Worm (Caenorhabditis elegans) whole organism, L2 larva: ENCODE results near the gene cyp-33D1.

Experiments used
- C34F6.9 ChIP-seq: fragments of 150-350 bp; optimal IDR thresholded peaks from 2 replicates; lab custom pipeline; 2014; ENCODE audit warnings: missing biosample characterization, missing genetic modification characterization
- F13H6.1 ChIP-seq: sonication (generic microtip); optimal IDR thresholded peaks from 2 replicates; lab custom pipeline; 2016; ENCODE audit warnings: missing genetic modification characterization, missing compliant biosample characterization
- R02D3.7 ChIP-seq: fragments of 150-350 bp; optimal IDR thresholded peaks from 2 replicates; lab custom pipeline; 2014; ENCODE audit warnings: missing biosample characterization, missing genetic modification characterization
- Y55F3AM.14 ChIP-seq: fragments of 200-800 bp; sonication (Bioruptor generic); optimal IDR thresholded peaks from 2 replicates; lab custom pipeline; 2018; ENCODE audit warnings: mild to moderate bottlenecking, missing genetic modification characterization, missing compliant biosample characterization
- aly-2 ChIP-seq: fragments of 150-350 bp; optimal IDR thresholded peaks from 2 replicates; lab custom pipeline; 2014; ENCODE audit warnings: missing biosample characterization, missing genetic modification characterization
- ama-1 ChIP-seq: fragments of 150-350 bp; optimal IDR thresholded peaks from 2 replicates; lab custom pipeline; 2018; ENCODE audit warnings: inconsistent platforms
- blmp-1 ChIP-seq: sonication (generic microtip); optimal IDR thresholded peaks from 2 replicates; lab custom pipeline; 2017; ENCODE audit warnings: missing genetic modification characterization, mild to moderate bottlenecking, missing compliant biosample characterization, antibody characterized with exemption, moderate library complexity; ENCODE audit not compliant: insufficient read depth
- ceh-82 ChIP-seq: fragments of 150-350 bp; optimal IDR thresholded peaks from 2 replicates; lab custom pipeline; 2014; ENCODE audit warnings: missing biosample characterization, missing genetic modification characterization
- egl-27 ChIP-seq: sonication (generic microtip); optimal IDR thresholded peaks from 3 replicates; lab custom pipeline; 2017; ENCODE audit warnings: missing biosample characterization, missing genetic modification reagents, missing genetic modification characterization
- elt-3 ChIP-seq: sonication (generic microtip); optimal IDR thresholded peaks from 2 replicates; lab custom pipeline; 2017; ENCODE audit warnings: missing biosample characterization, missing genetic modification characterization
- fos-1 ChIP-seq: fragments of 150-350 bp; optimal IDR thresholded peaks from 2 replicates; lab custom pipeline; 2014; ENCODE audit warnings: missing biosample characterization, missing genetic modification characterization
- gmeb-1 ChIP-seq: fragments of 150-350 bp; optimal IDR thresholded peaks from 2 replicates; lab custom pipeline; 2014; ENCODE audit warnings: missing biosample characterization, missing genetic modification characterization
- lin-11 ChIP-seq: fragments of 150-350 bp; sonication (generic microtip); optimal IDR thresholded peaks from 2 replicates; lab custom pipeline; 2014; ENCODE audit warnings: missing biosample characterization, missing genetic modification characterization, inconsistent platforms, mixed read lengths
- lin-39 ChIP-seq: fragments of 150-350 bp; optimal IDR thresholded peaks from 2 replicates; lab custom pipeline; 2014; ENCODE audit warnings: missing biosample characterization, missing genetic modification reagents, missing genetic modification characterization
- lsy-2 ChIP-seq, 2 experiments: fragments of 150-350 bp in 1 of 2; sonication (generic microtip) in 1 of 2; optimal IDR thresholded peaks; 2 replicates each; lab custom pipeline; 2014 to 2017; ENCODE audit warnings: missing biosample characterization in 2 of 2, missing genetic modification characterization in 2 of 2
- mbf-1 ChIP-seq: sonication (generic microtip); optimal IDR thresholded peaks from 2 replicates; lab custom pipeline; 2017; ENCODE audit warnings: missing biosample characterization, missing genetic modification characterization
- mdl-1 ChIP-seq, 2 experiments: fragments of 150-350 bp in 1 of 2; sonication (generic microtip) in 1 of 2; optimal IDR thresholded peaks; 2 replicates each; lab custom pipeline; 2017; ENCODE audit warnings: missing biosample characterization in 2 of 2, missing genetic modification characterization in 2 of 2
- nhr-11 ChIP-seq: fragments of 150-350 bp; optimal IDR thresholded peaks from 2 replicates; lab custom pipeline; 2014; ENCODE audit warnings: missing biosample characterization, missing genetic modification characterization
- nhr-21 ChIP-seq: fragments of 150-350 bp; optimal IDR thresholded peaks from 2 replicates; lab custom pipeline; 2014; ENCODE audit warnings: missing biosample characterization, missing genetic modification characterization
- nhr-23 ChIP-seq: fragments of 150-350 bp; optimal IDR thresholded peaks from 2 replicates; lab custom pipeline; 2014; ENCODE audit warnings: missing biosample characterization, missing genetic modification reagents, missing genetic modification characterization
- nhr-25 ChIP-seq: fragments of 150-350 bp; sonication (generic microtip); optimal IDR thresholded peaks from 3 replicates; lab custom pipeline; 2014; ENCODE audit warnings: missing biosample characterization, missing genetic modification characterization
- nhr-6 ChIP-seq: fragments of 150-350 bp; optimal IDR thresholded peaks from 2 replicates; lab custom pipeline; 2014; ENCODE audit warnings: missing biosample characterization, missing genetic modification characterization
- nhr-77 ChIP-seq: fragments of 150-350 bp; optimal IDR thresholded peaks from 2 replicates; lab custom pipeline; 2014; ENCODE audit warnings: missing biosample characterization, missing genetic modification characterization
- sem-4 ChIP-seq: fragments of 150-350 bp; optimal IDR thresholded peaks from 2 replicates; lab custom pipeline; 2014; ENCODE audit warnings: missing biosample characterization, missing genetic modification reagents, missing genetic modification characterization
- skn-1 ChIP-seq: sonication (generic microtip); optimal IDR thresholded peaks from 2 replicates; lab custom pipeline; 2017; ENCODE audit warnings: missing biosample characterization, missing genetic modification characterization
- sma-3 ChIP-seq: sonication (generic microtip); optimal IDR thresholded peaks from 2 replicates; lab custom pipeline; 2016; ENCODE audit warnings: missing genetic modification reagents, missing genetic modification characterization, missing compliant biosample characterization
- sma-9 ChIP-seq, 2 experiments: fragments of 150-350 bp in 1 of 2; sonication (generic microtip) in 1 of 2; optimal IDR thresholded peaks; 2 replicates each; lab custom pipeline; 2014 to 2016; ENCODE audit warnings: missing genetic modification characterization in 2 of 2, mild to moderate bottlenecking in 1 of 2, missing biosample characterization in 1 of 2, missing compliant biosample characterization in 1 of 2, missing genetic modification reagents in 1 of 2, moderate library complexity in 1 of 2
- snpc-4 ChIP-seq: fragments of 150-350 bp; optimal IDR thresholded peaks from 2 replicates; lab custom pipeline; 2014; ENCODE audit warnings: missing biosample characterization, missing genetic modification characterization
- unc-39 ChIP-seq: fragments of 150-350 bp; optimal IDR thresholded peaks from 2 replicates; lab custom pipeline; 2014; ENCODE audit warnings: missing biosample characterization, missing genetic modification characterization
- unc-55 ChIP-seq: fragments of 150-350 bp; sonication (generic microtip); optimal IDR thresholded peaks from 3 replicates; lab custom pipeline; 2014; ENCODE audit warnings: missing biosample characterization, missing genetic modification reagents, missing genetic modification characterization
- unc-62 ChIP-seq: fragments of 150-350 bp; optimal IDR thresholded peaks from 2 replicates; lab custom pipeline; 2014; ENCODE audit warnings: missing biosample characterization, missing genetic modification reagents, missing genetic modification characterization
- ztf-11 ChIP-seq: sonication (generic microtip); optimal IDR thresholded peaks from 2 replicates; lab custom pipeline; 2017; ENCODE audit warnings: missing biosample characterization, missing genetic modification characterization
- ztf-4 ChIP-seq: fragments of 150-350 bp; optimal IDR thresholded peaks from 2 replicates; lab custom pipeline; 2014; ENCODE audit warnings: missing biosample characterization, missing genetic modification characterization

cyp-33D1 gene

DNA sequence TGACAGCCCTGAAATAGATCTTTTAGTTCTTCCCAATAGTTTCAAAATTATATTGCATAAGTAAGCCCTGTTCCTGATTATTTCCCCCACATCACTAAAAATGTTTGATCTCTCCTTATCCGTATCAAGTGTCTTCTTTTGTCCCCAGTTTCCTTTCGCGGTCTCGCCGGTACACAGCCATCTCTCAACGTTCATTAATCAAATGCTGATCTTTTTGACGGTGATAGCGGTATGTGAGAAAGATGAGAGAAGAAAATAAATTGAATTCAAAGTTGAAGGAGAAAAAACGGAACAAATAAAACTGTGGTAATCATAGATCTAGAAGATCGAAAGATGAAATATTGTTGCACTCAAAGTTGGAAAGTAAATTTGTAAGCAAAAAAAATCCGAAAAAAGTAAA lies 36.1 kb upstream of the cyp-33D1 start:
- peak; percentile 76 for TF ChIP-seq sma-9 (GFP tag; optimal IDR thresholded peaks at IDR 0.05; lab: Kevin White, UChicago)
- TF ChIP-seq sma-9 (tag; optimal IDR thresholded peaks at IDR 0.05; lab: Kevin White, UChicago) = no peak
- TF ChIP-seq unc-55 (GFP tag; lab: Kevin White, UChicago) = no peak
- TF ChIP-seq ztf-4 (tag; lab: Kevin White, UChicago) = no peak
- peak; percentile 61 for TF ChIP-seq nhr-21 (tag; lab: Kevin White, UChicago)

DNA sequence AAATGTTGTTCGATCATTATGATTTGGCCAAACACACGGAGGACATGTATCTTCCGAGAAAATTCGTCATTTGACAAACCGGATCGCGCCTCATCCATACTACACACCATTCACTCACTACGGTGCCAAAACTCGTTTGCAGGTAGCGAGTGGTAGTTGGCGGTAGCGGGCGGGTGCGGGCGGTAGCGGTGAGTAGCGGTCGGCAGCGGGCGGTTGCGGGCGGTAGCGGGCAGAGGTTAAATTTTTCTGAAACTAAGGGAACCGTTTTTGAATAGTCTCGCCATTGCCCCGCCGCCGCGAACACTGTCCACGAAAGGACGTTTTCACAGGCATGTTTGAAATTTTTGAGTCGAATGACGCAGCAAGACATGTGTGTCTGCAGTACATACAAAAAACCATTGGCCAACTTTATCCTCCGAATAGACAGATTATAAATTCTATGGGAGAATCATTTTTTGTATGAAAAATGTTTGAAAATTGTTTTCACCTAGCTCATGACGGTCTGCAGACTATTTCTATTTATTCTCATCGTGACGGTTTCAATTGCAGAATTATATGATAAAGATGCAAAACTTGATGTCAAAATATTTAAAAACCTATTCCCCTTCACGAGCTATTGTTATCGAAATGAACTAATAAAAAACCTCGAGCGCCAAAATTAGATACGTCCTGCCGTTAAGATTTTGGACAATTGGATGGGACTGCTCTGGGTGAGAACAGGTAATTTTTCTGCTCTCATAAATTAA lies 34.8 kb upstream of the cyp-33D1 start, which contains the start of gene F11A5.16:
F11A5.16 (plus strand) TSS at position 696 of the 746 bp plus-strand sequence.
- TF ChIP-seq ztf-11 (tag; lab: Kevin White, UChicago) (no peak), ztf-4 (tag; lab: Kevin White, UChicago) (no peak), aly-2 (tag; lab: Kevin White, UChicago) (no peak), sma-9 (GFP tag; optimal IDR thresholded peaks at IDR 0.05; lab: Kevin White, UChicago) (no peak), sma-9 (tag; optimal IDR thresholded peaks at IDR 0.05; lab: Kevin White, UChicago) (no peak), nhr-25 (no peak)

DNA sequence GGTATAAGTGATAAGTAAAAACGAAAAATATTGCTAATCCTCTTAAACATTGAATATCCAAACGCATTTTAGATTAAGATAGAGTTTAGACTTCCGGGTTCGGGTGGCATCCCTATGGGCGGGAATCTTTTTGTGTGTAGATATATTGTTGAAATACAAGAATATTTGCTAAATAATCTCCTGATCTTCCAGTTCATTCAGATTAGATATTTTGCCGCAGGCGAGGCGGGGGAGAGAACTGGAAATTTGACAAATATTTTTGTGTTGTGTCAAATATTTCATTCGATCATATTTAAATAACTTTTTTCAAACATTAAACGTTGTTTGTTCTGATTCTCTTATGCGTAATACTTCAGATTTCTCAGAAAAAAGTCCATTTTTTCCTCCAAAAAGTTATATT lies 34.2 kb upstream of the cyp-33D1 start, which contains the start of gene oac-15:
oac-15 (minus strand) TSS at position 101 of the 400 bp plus-strand sequence.
- TF ChIP-seq C34F6.9 (tag; lab: Kevin White, UChicago) (no peak), lin-11 (no peak), mbf-1 (no peak), ama-1 (lab: Kevin White, UChicago) (no peak), elt-3 (no peak), unc-62 (GFP tag; lab: Kevin White, UChicago) (no peak), unc-39 (tag; lab: Kevin White, UChicago) (no peak), lsy-2 (tag; optimal IDR thresholded peaks at IDR 0.05; lab: Kevin White, UChicago) (no peak), fos-1 (tag; lab: Kevin White, UChicago) (no peak), F13H6.1 (tag; lab: Kevin White, UChicago) (no peak), blmp-1 (tag; lab: Kevin White, UChicago) (no peak), gmeb-1 (tag; lab: Kevin White, UChicago) (no peak), nhr-11 (tag; lab: Kevin White, UChicago) (no peak), mdl-1 (tag; optimal IDR thresholded peaks at IDR 0.05; lab: Kevin White, UChicago) (no peak), nhr-6 (tag; lab: Kevin White, UChicago) (no peak), ceh-82 (no peak), lin-39 (no peak), nhr-77 (tag; lab: Kevin White, UChicago) (no peak), egl-27 (tag; lab: Kevin White, UChicago) (no peak)

DNA sequence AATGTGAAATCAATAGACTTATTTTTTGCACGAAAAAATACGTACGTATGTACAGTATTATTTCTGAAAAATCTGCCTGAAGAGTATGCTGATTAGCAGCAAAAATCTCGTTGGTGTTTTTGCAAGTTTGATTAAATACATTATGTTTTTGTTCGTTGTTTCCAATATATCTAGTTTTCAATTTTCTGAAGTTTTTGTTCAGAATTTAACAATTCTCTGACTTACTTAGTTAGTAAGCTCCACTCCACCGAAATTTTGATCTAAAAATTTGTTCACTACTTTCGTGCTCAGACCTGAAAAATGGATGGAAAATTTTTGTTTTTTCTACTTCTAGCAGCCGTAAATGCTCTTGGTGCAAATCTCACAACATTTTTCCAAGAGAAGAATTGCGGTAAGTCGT lies 29.2 kb upstream of the cyp-33D1 start, which contains the start of gene irld-26:
irld-26 (plus strand) TSS at position 301 of the 400 bp plus-strand sequence.
- TF ChIP-seq gmeb-1 (tag; lab: Kevin White, UChicago) (no peak), fos-1 (tag; lab: Kevin White, UChicago) (no peak), unc-62 (GFP tag; lab: Kevin White, UChicago) (no peak), ceh-82 (no peak), blmp-1 (tag; lab: Kevin White, UChicago) (no peak), sem-4 (no peak), Y55F3AM.14 (GFP tag; lab: Kevin White, UChicago) (no peak), unc-55 (GFP tag; lab: Kevin White, UChicago) (no peak), sma-3 (GFP tag; lab: Kevin White, UChicago) (no peak), R02D3.7 (tag; lab: Kevin White, UChicago) (no peak), ztf-11 (tag; lab: Kevin White, UChicago) (no peak), sma-9 (GFP tag; optimal IDR thresholded peaks at IDR 0.05; lab: Kevin White, UChicago) (no peak), sma-9 (tag; optimal IDR thresholded peaks at IDR 0.05; lab: Kevin White, UChicago) (no peak), lin-39 (no peak), ama-1 (lab: Kevin White, UChicago) (no peak), nhr-21 (tag; lab: Kevin White, UChicago) (no peak), nhr-23 (tag; lab: Kevin White, UChicago) (no peak), snpc-4 (tag; lab: Kevin White, UChicago) (no peak), skn-1 (no peak), lsy-2 (tag; optimal IDR thresholded peaks at IDR 0.05; lab: Kevin White, UChicago) (no peak)
